Fruit fly (Drosophila melanogaster) whole organism, pupa: ENCODE results near the gene CG9372.

Source experiments
- CG32121 ChIP-seq: fragments of 200-800 bp; sonication (Bioruptor generic); IDR thresholded peaks from 2 replicates; pipeline ENCODE4 v1.3.6; 2022; ENCODE audit warnings: missing biosample characterization, missing genetic modification characterization
- CG4496 ChIP-seq: fragments of 200-800 bp; sonication (Bioruptor generic); IDR thresholded peaks from 3 replicates; pipeline ENCODE4 v1.3.6; 2022; ENCODE audit warnings: missing biosample characterization, missing genetic modification characterization
- Pif1A ChIP-seq: fragments of 200-800 bp; sonication (Bioruptor generic); optimal IDR thresholded peaks from 3 replicates; lab custom pipeline; 2016; ENCODE audit warnings: missing biosample characterization, missing genetic modification characterization
- gl ChIP-seq: fragments of 200-800 bp; sonication (Bioruptor generic); optimal IDR thresholded peaks from 2 replicates; lab custom pipeline; 2018; ENCODE audit warnings: missing biosample characterization, mild to moderate bottlenecking, missing genetic modification characterization

- TF ChIP-seq CG32121 (peak; percentile 31; the same call in 1 of the 2 replicates), gl (tag; lab: Kevin White, UChicago) (no peak), Pif1A (no peak), CG4496 (0 out of 3 replicates have a peak, but pooled peaks have one; percentile 12)
Measured at dm6 chr3L:19618072-19618958, 12.3 kb downstream of the CG9372 start, which contains the start of gene asf1.
